Fruit fly (Drosophila melanogaster) whole organism, embryonic: ENCODE measurements around the gene wge.

Source experiments
- Ada2b ChIP-seq: fragments of 200-800 bp; sonication (Bioruptor generic); IDR thresholded peaks from 2 replicates; pipeline ENCODE4 v1.3.6; 2022; ENCODE audit warnings: missing biosample characterization, missing genetic modification characterization
- Aef1 ChIP-seq: fragments of 200-800 bp; sonication (Bioruptor generic); IDR thresholded peaks from 3 replicates; pipeline ENCODE4 v1.3.6; 2022; ENCODE audit warnings: missing biosample characterization, missing genetic modification characterization
- Awh ChIP-seq: fragments of 200-800 bp; sonication (Bioruptor generic); IDR thresholded peaks from 2 replicates; pipeline ENCODE4, ENCODE4 v1.3.6; 2022; ENCODE audit warnings: missing biosample characterization, missing genetic modification characterization
- Blimp-1 ChIP-seq: fragments of 200-800 bp; sonication (Bioruptor generic); optimal IDR thresholded peaks from 3 replicates; lab custom pipeline; 2018; ENCODE audit warnings: missing biosample characterization, missing genetic modification characterization, mild to moderate bottlenecking, moderate library complexity, missing genetic modification reagents
- CG10209 ChIP-seq: fragments of 200-800 bp; sonication (Bioruptor generic); optimal IDR thresholded peaks from 3 replicates; lab custom pipeline; 2017; ENCODE audit warnings: missing biosample characterization, mild to moderate bottlenecking, missing genetic modification characterization, missing genetic modification reagents
- CG10462 ChIP-seq: fragments of 200-800 bp; sonication (Bioruptor generic); optimal IDR thresholded peaks from 2 replicates; lab custom pipeline; 2016; ENCODE audit warnings: missing biosample characterization, missing genetic modification characterization
- CG11695 ChIP-seq: fragments of 200-800 bp; sonication (Bioruptor generic); IDR thresholded peaks from 3 replicates; pipeline ENCODE4 v1.3.6; 2022; ENCODE audit warnings: missing biosample characterization, missing genetic modification characterization
- CG11696 ChIP-seq: fragments of 200-800 bp; sonication (Bioruptor generic); IDR thresholded peaks from 2 replicates; pipeline ENCODE4 v1.3.6; 2022; ENCODE audit warnings: missing biosample characterization, missing genetic modification characterization
- CG12659 ChIP-seq: fragments of 200-800 bp; sonication (Bioruptor generic); optimal IDR thresholded peaks from 3 replicates; lab custom pipeline; 2017; ENCODE audit warnings: mild to moderate bottlenecking, missing biosample characterization, missing genetic modification reagents, missing genetic modification characterization
- CG13775 ChIP-seq: fragments of 200-800 bp; sonication (Bioruptor generic); optimal IDR thresholded peaks from 3 replicates; lab custom pipeline; 2017; ENCODE audit warnings: missing biosample characterization, mild to moderate bottlenecking, missing genetic modification characterization
- CG15601 ChIP-seq: fragments of 200-800 bp; sonication (Bioruptor generic); optimal IDR thresholded peaks from 3 replicates; lab custom pipeline; 2019; ENCODE audit warnings: missing biosample characterization, mild to moderate bottlenecking, missing genetic modification characterization, moderate library complexity
- CG1603 ChIP-seq: fragments of 200-800 bp; sonication (Bioruptor generic); optimal IDR thresholded peaks from 2 replicates; lab custom pipeline; 2019; ENCODE audit warnings: missing biosample characterization, mild to moderate bottlenecking, missing genetic modification characterization, moderate library complexity
- CG17186 ChIP-seq: fragments of 200-800 bp; sonication (Bioruptor generic); optimal IDR thresholded peaks from 3 replicates; lab custom pipeline; 2017; ENCODE audit warnings: missing biosample characterization, missing genetic modification reagents, missing genetic modification characterization
- CG17359 ChIP-seq: fragments of 200-800 bp; sonication (Bioruptor generic); optimal IDR thresholded peaks from 3 replicates; lab custom pipeline; 2018; ENCODE audit warnings: missing biosample characterization, mild to moderate bottlenecking, missing genetic modification characterization, moderate library complexity
- CG17568 ChIP-seq: fragments of 200-800 bp; sonication (Bioruptor generic); optimal IDR thresholded peaks from 2 replicates; lab custom pipeline; 2018; ENCODE audit warnings: missing biosample characterization, mild to moderate bottlenecking, missing genetic modification characterization, moderate library complexity
- CG18764 ChIP-seq: fragments of 200-800 bp; sonication (Bioruptor generic); optimal IDR thresholded peaks from 3 replicates; lab custom pipeline; 2016; ENCODE audit warnings: missing biosample characterization, missing genetic modification characterization
- CG2875 ChIP-seq: fragments of 200-800 bp; sonication (Bioruptor generic); optimal IDR thresholded peaks from 2 replicates; lab custom pipeline; 2017; ENCODE audit warnings: missing biosample characterization, mild to moderate bottlenecking, missing genetic modification characterization, missing genetic modification reagents
- CG4424 ChIP-seq: fragments of 200-800 bp; sonication (Bioruptor generic); optimal IDR thresholded peaks from 3 replicates; lab custom pipeline; 2016; ENCODE audit warnings: missing biosample characterization, missing genetic modification characterization
- CG6765 ChIP-seq: fragments of 200-800 bp; sonication (Bioruptor generic); optimal IDR thresholded peaks from 3 replicates; lab custom pipeline; 2017; ENCODE audit warnings: missing biosample characterization, mild to moderate bottlenecking, missing genetic modification characterization
- CG7745 ChIP-seq: fragments of 200-800 bp; sonication (Bioruptor generic); optimal IDR thresholded peaks from 2 replicates; lab custom pipeline; 2018; ENCODE audit warnings: missing biosample characterization, mild to moderate bottlenecking, missing genetic modification characterization, moderate library complexity
- CG8281 ChIP-seq: fragments of 200-800 bp; sonication (Bioruptor generic); optimal IDR thresholded peaks from 2 replicates; lab custom pipeline; 2018; ENCODE audit warnings: missing biosample characterization, mild to moderate bottlenecking, missing genetic modification characterization, moderate library complexity
- CG8290 ChIP-seq, 3 experiments: fragments of 200-800 bp; sonication (Bioruptor generic); optimal IDR thresholded peaks; 2 replicates each; lab custom pipeline; 2016 to 2019; ENCODE audit warnings: missing biosample characterization in 3 of 3, missing genetic modification characterization in 3 of 3, mild to moderate bottlenecking in 2 of 3, moderate library complexity in 1 of 3
- CoRest ChIP-seq: fragments of 200-800 bp; sonication (Bioruptor generic); optimal IDR thresholded peaks from 3 replicates; lab custom pipeline; 2018; ENCODE audit warnings: missing biosample characterization, mild to moderate bottlenecking, missing genetic modification characterization, moderate library complexity
- Doc2 ChIP-seq: fragments of 200-800 bp; sonication (Bioruptor generic); IDR thresholded peaks from 2 replicates; pipeline ENCODE4 v1.3.6; 2022; ENCODE audit warnings: missing biosample characterization, missing genetic modification characterization
- Drgx ChIP-seq: fragments of 200-800 bp; sonication (Bioruptor generic); IDR thresholded peaks from 2 replicates; pipeline ENCODE4 v1.3.6; 2022; ENCODE audit warnings: missing biosample characterization, missing genetic modification characterization
- Jarid2 ChIP-seq: fragments of 200-800 bp; sonication (Bioruptor generic); optimal IDR thresholded peaks from 3 replicates; lab custom pipeline; 2017; ENCODE audit warnings: mild to moderate bottlenecking, missing biosample characterization, missing genetic modification reagents, missing genetic modification characterization
- Lim3 ChIP-seq: fragments of 200-800 bp; sonication (Bioruptor generic); IDR thresholded peaks from 2 replicates; pipeline ENCODE4 v1.3.6; 2022; ENCODE audit warnings: missing biosample characterization, missing genetic modification characterization
- Med ChIP-seq: fragments of 200-800 bp; sonication (Bioruptor generic); peaks from one replicate; lab custom pipeline; 2016; ENCODE audit warnings: missing biosample characterization, missing genetic modification characterization, mild to moderate bottlenecking, inconsistent platforms, moderate library complexity
- NC2α ChIP-seq: fragments of 200-800 bp; sonication (Bioruptor generic); optimal IDR thresholded peaks from 2 replicates; lab custom pipeline; 2016; ENCODE audit warnings: missing biosample characterization, missing genetic modification characterization
- NFAT ChIP-seq: fragments of 200-800 bp; sonication (Bioruptor generic); IDR thresholded peaks from 2 replicates; pipeline ENCODE4 v1.3.6; 2022; ENCODE audit warnings: missing biosample characterization, missing genetic modification characterization
- Oli ChIP-seq: fragments of 200-800 bp; sonication (Bioruptor generic); optimal IDR thresholded peaks from 2 replicates; lab custom pipeline; 2018; ENCODE audit warnings: missing biosample characterization, mild to moderate bottlenecking, missing genetic modification characterization, moderate library complexity
- Ravus ChIP-seq: fragments of 200-800 bp; sonication (Bioruptor generic); IDR thresholded peaks from 2 replicates; pipeline ENCODE4 v1.3.6; 2022; ENCODE audit warnings: missing biosample characterization, missing genetic modification characterization
- Xrp1 ChIP-seq: fragments of 200-800 bp; sonication (Bioruptor generic); IDR thresholded peaks from 2 replicates; pipeline ENCODE4 v1.3.6; 2022; ENCODE audit warnings: missing biosample characterization, missing genetic modification characterization
- cad ChIP-seq: fragments of >200 bp; optimal IDR thresholded peaks from 2 replicates; lab custom pipeline; 2017; ENCODE audit warnings: missing biosample characterization, missing genetic modification characterization
- cg ChIP-seq: fragments of 200-800 bp; sonication (Bioruptor generic); optimal IDR thresholded peaks from 3 replicates; lab custom pipeline; 2019; ENCODE audit warnings: missing biosample characterization, mild to moderate bottlenecking, missing genetic modification characterization, moderate library complexity
- chm ChIP-seq: fragments of 200-800 bp; sonication (Bioruptor generic); IDR thresholded peaks from 2 replicates; pipeline ENCODE4 v1.3.6; 2022; ENCODE audit warnings: missing biosample characterization, missing genetic modification characterization
- ci ChIP-seq: fragments of 200-800 bp; sonication (Bioruptor generic); IDR thresholded peaks from 3 replicates; pipeline ENCODE4 v1.3.6; 2022; ENCODE audit warnings: missing biosample characterization, missing genetic modification characterization
- disco-r ChIP-seq: fragments of 200-800 bp; sonication (Bioruptor generic); optimal IDR thresholded peaks from 2 replicates; lab custom pipeline; 2016; ENCODE audit warnings: missing biosample characterization, missing genetic modification characterization
- ems ChIP-seq: fragments of 200-800 bp; sonication (Bioruptor generic); optimal IDR thresholded peaks from 3 replicates; lab custom pipeline; 2016; ENCODE audit warnings: missing biosample characterization, missing genetic modification characterization
- h ChIP-seq: fragments of >200 bp; optimal IDR thresholded peaks from 2 replicates; lab custom pipeline; 2017
- hkb ChIP-seq, 2 experiments: fragments of 200-800 bp in 1 of 2; fragments of >200 bp in 1 of 2; sonication (Bioruptor generic) in 1 of 2; IDR thresholded peaks in 1 of 2; optimal IDR thresholded peaks in 1 of 2; 2 replicates each; pipeline versions ENCODE4 v1.3.6 to Lab custom; 2017 to 2022; ENCODE audit warnings: missing biosample characterization in 1 of 2, missing genetic modification characterization in 1 of 2
- ind ChIP-seq: fragments of 200-800 bp; sonication (Bioruptor generic); optimal IDR thresholded peaks from 3 replicates; lab custom pipeline; 2016; ENCODE audit warnings: missing biosample characterization, missing genetic modification characterization
- nerfin-1 ChIP-seq: fragments of 200-800 bp; sonication (Bioruptor generic); optimal IDR thresholded peaks from 3 replicates; lab custom pipeline; 2019; ENCODE audit warnings: missing biosample characterization, mild to moderate bottlenecking, missing genetic modification characterization, moderate library complexity
- onecut ChIP-seq: fragments of 200-800 bp; sonication (Bioruptor generic); IDR thresholded peaks from 2 replicates; pipeline ENCODE4 v1.3.6; 2022; ENCODE audit warnings: missing biosample characterization, missing genetic modification characterization
- pan ChIP-seq, 4 experiments: fragments of >200 bp in 3 of 4; fragments of 200-800 bp in 1 of 4; sonication (Bioruptor generic) in 1 of 4; optimal IDR thresholded peaks in 3 of 4; IDR thresholded peaks in 1 of 4; 2 replicates each; pipeline versions ENCODE4 v1.3.6 to Lab custom; 2017 to 2022; ENCODE audit warnings: missing biosample characterization in 2 of 4, missing genetic modification characterization in 2 of 4, mixed read lengths in 1 of 4
- slbo ChIP-seq: fragments of 200-800 bp; sonication (Bioruptor generic); IDR thresholded peaks from 2 replicates; pipeline ENCODE4 v1.3.6; 2022; ENCODE audit warnings: missing biosample characterization, missing genetic modification characterization
- tx ChIP-seq: fragments of 200-800 bp; sonication (Bioruptor generic); optimal IDR thresholded peaks from 2 replicates; lab custom pipeline; 2016; ENCODE audit warnings: missing biosample characterization, missing genetic modification characterization
- unpg ChIP-seq: fragments of 200-800 bp; sonication (Bioruptor generic); optimal IDR thresholded peaks from 3 replicates; lab custom pipeline; 2018; ENCODE audit warnings: missing biosample characterization, mild to moderate bottlenecking, missing genetic modification characterization, moderate library complexity

The wge gene

DNA sequence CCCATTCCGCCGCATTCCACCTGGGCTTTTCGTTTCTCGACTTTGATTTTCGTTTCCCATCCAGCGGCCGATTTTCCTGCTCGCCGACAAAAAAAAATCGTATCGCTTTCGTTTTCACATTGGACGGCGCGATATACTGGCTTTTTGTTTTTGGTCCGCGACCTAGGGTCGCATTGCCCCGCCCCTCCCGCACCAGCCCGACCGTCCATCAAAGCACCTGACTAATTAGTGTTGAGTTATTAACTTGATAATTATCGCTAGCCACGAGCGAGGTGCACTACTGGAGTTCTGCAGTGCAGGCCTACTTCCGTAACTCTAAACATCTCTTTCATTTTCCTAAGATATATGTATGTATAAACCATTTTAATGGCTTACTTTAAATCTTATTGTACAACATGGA lies 30.7 kb upstream of the wge start (continued):
- TF ChIP-seq chm (GFP tag; lab: Robert Waterston, UW) = 0 out of 2 replicates have a peak, but pooled peaks have one; percentile 34
- peak; percentile 65; the same call in 1 of the 2 replicates for TF ChIP-seq Awh
- peak; percentile 2 for TF ChIP-seq CG15601 (tag; lab: Kevin White, UChicago)
- TF ChIP-seq Blimp-1 = peak; percentile 95
- TF ChIP-seq CG4424 (GFP tag; lab: Kevin White, UChicago) = no peak

DNA sequence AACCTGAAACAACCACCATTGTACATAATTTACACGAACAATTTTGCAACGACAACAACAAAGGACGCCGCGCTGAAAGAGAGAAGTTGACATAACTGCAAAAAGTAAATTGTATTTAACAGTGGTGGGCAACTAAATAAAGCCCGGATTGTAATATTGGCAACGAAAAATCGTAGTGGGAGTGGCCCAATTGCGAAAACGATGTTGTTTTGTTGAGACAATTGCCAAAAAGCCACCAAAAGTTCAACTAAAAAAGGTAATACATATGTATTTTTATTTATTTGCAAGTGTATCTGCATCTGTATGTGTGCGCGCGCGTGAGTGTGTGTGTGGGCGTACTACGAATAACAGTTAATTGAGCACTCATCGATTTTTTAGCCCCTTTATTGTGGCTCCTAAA lies 30.2 kb upstream of the wge start:
- TF ChIP-seq CG10462 (GFP tag; lab: Kevin White, UChicago) = no peak
- no peak for TF ChIP-seq hkb (optimal IDR thresholded peaks at IDR 0.05; lab: Kevin White, UChicago)
- peak; percentile 35; the same call in 1 of the 2 replicates for TF ChIP-seq hkb (GFP tag; IDR thresholded peaks at IDR 0.05; lab: Robert Waterston, UW)
- no peak for TF ChIP-seq ind
- TF ChIP-seq nerfin-1 (tag; lab: Kevin White, UChicago) = peak; percentile 15
- TF ChIP-seq CG7745 (tag; lab: Kevin White, UChicago) = no peak
- TF ChIP-seq CG18764 (GFP tag; lab: Kevin White, UChicago) = no peak
- no peak for TF ChIP-seq CG17568 (GFP tag; lab: Kevin White, UChicago)
- no peak for TF ChIP-seq CG2875 (GFP tag; lab: Kevin White, UChicago)
- no peak for TF ChIP-seq CG12659 (GFP tag; lab: Kevin White, UChicago)
- 0 out of 3 replicates have a peak, but pooled peaks have one; percentile 17 for TF ChIP-seq CG11695
- peak; percentile 23; the same call in 1 of the 2 replicates for TF ChIP-seq Ada2b (GFP tag; lab: Robert Waterston, UW)
- TF ChIP-seq ci (GFP tag; lab: Robert Waterston, UW) = peak; percentile 5; the same call in 1 of the 3 replicates
- 0 out of 2 replicates have a peak, but pooled peaks have one; percentile 19 for TF ChIP-seq Xrp1
- TF ChIP-seq CG8290 (GFP tag; optimal IDR thresholded peaks at IDR 0.05; lab: Kevin White, UChicago) = no peak
- peak in 1 of 2 experiments; percentile 5 for TF ChIP-seq CG8290 (tag; optimal IDR thresholded peaks at IDR 0.05; lab: Kevin White, UChicago)
- TF ChIP-seq CoRest = no peak
- 0 out of 2 replicates have a peak, but pooled peaks have one; percentile 28 for TF ChIP-seq Drgx (GFP tag; lab: Robert Waterston, UW)
- peak; percentile 2 for TF ChIP-seq unpg (GFP tag; lab: Kevin White, UChicago)
- TF ChIP-seq CG1603 = peak; percentile 3
- TF ChIP-seq slbo (GFP tag; lab: Robert Waterston, UW) = peak; percentile 15; the same call in 1 of the 2 replicates
- no peak for TF ChIP-seq pan (optimal IDR thresholded peaks at IDR 0.05; lab: Kevin White, UChicago)
- peak in 1 of 2 experiments; percentile 6 for TF ChIP-seq pan (GFP tag; optimal IDR thresholded peaks at IDR 0.05 in 1 of 2, IDR thresholded peaks at IDR 0.05 in 1 of 2)
- peak; percentile 75 for TF ChIP-seq Med (GFP tag; lab: Kevin White, UChicago)
- no peak for TF ChIP-seq Ravus (GFP tag; lab: Robert Waterston, UW)
- TF ChIP-seq tx (GFP tag; lab: Kevin White, UChicago) = no peak
- TF ChIP-seq CG11696 (GFP tag; lab: Robert Waterston, UW) = peak; percentile 57
- TF ChIP-seq Aef1 (GFP tag; lab: Robert Waterston, UW) = no peak
- peak; percentile 49; the same call in 1 of the 2 replicates for TF ChIP-seq onecut (GFP tag; lab: Robert Waterston, UW)
- TF ChIP-seq NC2α (GFP tag; lab: Kevin White, UChicago) = no peak
- TF ChIP-seq cg (GFP tag; lab: Kevin White, UChicago) = peak; percentile 60

DNA sequence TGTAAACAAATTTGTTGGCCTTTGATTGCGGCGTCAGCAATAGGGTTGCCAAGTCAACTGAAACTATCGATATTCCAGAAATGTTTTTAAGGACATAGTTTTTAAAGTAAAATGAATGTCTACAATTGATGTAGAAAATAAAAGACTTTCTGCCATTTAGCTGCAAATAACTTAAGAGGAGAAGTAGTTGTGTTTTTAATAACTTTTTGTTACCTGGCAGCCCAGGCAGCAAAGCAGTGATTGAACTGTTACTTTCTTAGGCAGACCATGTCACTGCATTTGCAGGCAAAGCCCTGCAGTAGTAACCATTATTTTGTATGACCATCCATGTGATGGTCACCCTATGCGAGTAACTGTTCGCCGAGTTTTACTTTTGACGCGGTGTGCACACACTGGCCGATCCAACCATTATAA lies 29.6 kb upstream of the wge start, which contains the start of the genes rumi, CG7029 and Usp12-46:
Gene rumi, minus strand, starts transcription at position 64 of the 414 bp plus-strand sequence.
Gene CG7029, plus strand, starts transcription at position 368 of the 414 bp plus-strand sequence.
Gene Usp12-46, plus strand, starts transcription at position 368 of the 414 bp plus-strand sequence.
- TF ChIP-seq Jarid2 (GFP tag; lab: Kevin White, UChicago) (no peak), Lim3 (GFP tag; lab: Robert Waterston, UW) (peak; percentile 48; the same call in 1 of the 2 replicates), NFAT (GFP tag; lab: Robert Waterston, UW) (peak; percentile 84), CG8281 (peak; percentile 47), CG6765 (peak; percentile 63), h (no peak), ind (peak; percentile 88), CG17359 (peak; percentile 84), CG17186 (peak; percentile 76), disco-r (GFP tag; lab: Kevin White, UChicago) (peak; percentile 57), Doc2 (no peak), Oli (tag; lab: Kevin White, UChicago) (peak; percentile 80), CG10209 (GFP tag; lab: Kevin White, UChicago) (peak; percentile 84), CG13775 (GFP tag; lab: Kevin White, UChicago) (peak; percentile 89), cad (GFP tag; lab: Kevin White, UChicago) (no peak), ems (peak; percentile 85)
